Worm (Caenorhabditis elegans): ENCODE data around the gene F11A5.18.

The F11A5.18 gene

DNA sequence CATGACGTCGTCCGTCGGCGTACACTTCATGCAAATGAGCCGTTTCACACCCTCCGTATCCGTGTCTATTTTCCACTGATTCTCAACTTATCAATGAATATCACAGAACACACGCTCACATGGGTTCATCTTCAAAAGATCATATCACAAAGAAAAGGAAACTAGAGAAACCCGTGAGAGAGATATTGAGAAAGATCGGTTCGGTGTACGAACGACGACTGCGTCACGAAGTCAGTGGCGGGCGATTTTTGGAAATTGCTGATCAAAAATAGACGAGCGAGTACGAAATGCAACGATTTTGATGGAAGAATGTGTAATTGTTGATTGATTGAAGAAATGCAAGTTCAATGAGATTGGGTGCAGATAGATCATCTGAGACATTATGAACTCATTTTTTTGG is 10.6 kb downstream of the F11A5.18 start:
- no peak for TF ChIP-seq dao-5 (tag; optimal IDR thresholded peaks at IDR 0.05)
- no peak for TF ChIP-seq W03F9.2 (tag; optimal IDR thresholded peaks at IDR 0.05)
- no peak for TF ChIP-seq him-1 (tag; optimal IDR thresholded peaks at IDR 0.05)

DNA sequence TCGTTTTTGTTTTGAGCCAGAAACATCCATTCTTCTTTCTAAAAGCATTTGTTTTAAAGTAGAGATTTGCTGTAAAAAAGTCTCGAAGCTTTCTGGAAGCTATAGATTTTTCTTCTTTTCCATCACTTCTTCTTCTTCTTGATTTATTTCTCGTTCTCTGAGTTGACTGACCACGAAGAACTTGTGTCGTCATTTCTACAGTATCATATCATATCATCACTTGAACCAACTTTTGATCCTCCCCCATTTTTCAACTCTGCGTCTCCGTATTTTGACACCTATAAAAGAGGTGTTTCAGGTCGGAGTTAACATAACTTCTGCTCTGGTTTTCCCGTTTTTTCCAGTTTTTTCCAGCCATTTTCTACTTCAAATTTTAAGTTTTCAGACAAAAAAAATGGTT is 11.8 kb downstream of the F11A5.18 start, which contains the start of gene F11A5.9:
F11A5.9 (plus strand) TSS at position 386 of the 400 bp plus-strand sequence.
- no peak for TF ChIP-seq dao-5 (tag; optimal IDR thresholded peaks at IDR 0.05)
- no peak for TF ChIP-seq him-1 (tag; optimal IDR thresholded peaks at IDR 0.05)
- TF ChIP-seq W03F9.2 (tag; optimal IDR thresholded peaks at IDR 0.05) = no peak

DNA sequence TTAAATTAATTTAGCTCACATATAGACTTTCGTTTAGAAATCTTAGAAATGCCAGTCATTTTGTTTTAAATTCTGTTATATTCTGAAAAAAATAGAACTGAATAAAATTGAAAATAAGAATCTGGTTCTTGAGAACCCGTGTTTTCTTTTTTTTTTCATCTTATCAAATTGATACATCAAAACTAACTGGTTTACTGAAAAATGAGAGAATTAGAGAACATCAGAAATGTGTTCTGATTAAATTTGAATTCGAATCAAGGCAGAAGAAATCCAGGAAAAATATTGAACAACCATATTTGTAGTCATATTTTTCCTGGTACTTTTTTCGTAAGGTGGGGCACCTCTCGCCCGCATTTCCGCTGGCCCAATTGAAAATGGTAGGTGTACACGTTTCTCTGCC is 15.8 kb downstream of the F11A5.18 start, which contains the start of gene F11A5.15:
F11A5.15 (minus strand) TSS at position 101 of the 400 bp plus-strand sequence.
- TF ChIP-seq him-1 (tag; optimal IDR thresholded peaks at IDR 0.05) (no peak), W03F9.2 (tag; optimal IDR thresholded peaks at IDR 0.05) (no peak), dao-5 (tag; optimal IDR thresholded peaks at IDR 0.05) (no peak)

DNA sequence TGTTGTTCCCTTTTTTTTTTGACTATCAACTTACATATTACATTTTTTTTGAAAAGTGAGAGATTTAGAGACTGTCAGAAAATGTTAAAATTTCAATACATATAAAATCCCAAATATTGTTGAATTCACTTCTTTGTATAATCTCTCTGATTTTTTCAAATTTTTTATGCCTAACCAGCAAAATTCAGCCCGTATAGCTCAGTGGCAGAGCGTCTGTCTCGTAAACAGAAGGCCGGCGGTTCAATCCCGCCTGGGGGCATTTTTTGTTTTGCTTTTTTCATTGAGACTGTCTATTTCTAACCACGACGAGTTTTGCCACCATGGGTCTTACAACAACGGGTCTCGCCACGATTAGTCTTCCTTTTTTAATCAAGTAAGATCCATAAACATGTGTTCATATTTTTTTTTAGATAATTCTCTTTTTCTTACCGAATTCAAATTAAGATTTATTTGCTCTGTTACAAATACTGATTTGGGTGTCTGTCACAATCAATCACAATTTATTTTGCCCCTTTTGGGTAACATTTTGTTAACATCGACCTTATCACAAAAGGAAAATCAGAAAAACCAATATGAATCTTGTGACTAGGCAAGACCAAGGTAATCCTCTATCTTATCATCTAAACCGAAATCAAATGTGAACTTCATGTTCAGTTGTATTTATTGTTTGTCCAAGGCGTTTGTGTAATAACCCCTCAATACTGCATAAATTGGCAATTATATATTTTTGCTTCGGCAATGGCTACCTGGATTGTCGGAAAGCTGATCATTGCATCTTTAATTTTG is 16.4 kb downstream of the F11A5.18 start, which contains the start of gene glc-1:
glc-1 (plus strand) TSS at position 663 of the 786 bp plus-strand sequence.
- TF ChIP-seq him-1 (tag; optimal IDR thresholded peaks at IDR 0.05) = no peak
- TF ChIP-seq dao-5 (tag; optimal IDR thresholded peaks at IDR 0.05) = no peak
- no peak for TF ChIP-seq W03F9.2 (tag; optimal IDR thresholded peaks at IDR 0.05)

DNA sequence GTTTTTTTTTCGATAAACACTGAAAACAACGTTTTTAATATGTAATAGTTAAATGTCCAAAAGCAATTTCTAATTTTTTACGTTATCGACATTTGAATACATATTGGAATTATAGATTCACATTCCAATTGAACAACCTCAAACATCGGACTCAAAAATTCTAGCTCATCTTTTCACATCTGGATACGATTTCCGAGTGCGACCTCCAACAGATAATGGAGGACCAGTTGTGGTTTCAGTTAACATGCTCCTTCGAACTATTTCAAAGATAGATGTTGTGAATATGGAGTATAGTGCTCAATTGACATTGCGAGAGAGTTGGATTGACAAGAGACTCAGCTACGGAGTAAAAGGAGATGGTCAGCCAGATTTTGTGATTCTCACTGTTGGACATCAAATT is 17.3 kb downstream of the F11A5.18 start:
- no peak for TF ChIP-seq dao-5 (tag; optimal IDR thresholded peaks at IDR 0.05)
- TF ChIP-seq him-1 (tag; optimal IDR thresholded peaks at IDR 0.05) = no peak
- no peak for TF ChIP-seq W03F9.2 (tag; optimal IDR thresholded peaks at IDR 0.05)

DNA sequence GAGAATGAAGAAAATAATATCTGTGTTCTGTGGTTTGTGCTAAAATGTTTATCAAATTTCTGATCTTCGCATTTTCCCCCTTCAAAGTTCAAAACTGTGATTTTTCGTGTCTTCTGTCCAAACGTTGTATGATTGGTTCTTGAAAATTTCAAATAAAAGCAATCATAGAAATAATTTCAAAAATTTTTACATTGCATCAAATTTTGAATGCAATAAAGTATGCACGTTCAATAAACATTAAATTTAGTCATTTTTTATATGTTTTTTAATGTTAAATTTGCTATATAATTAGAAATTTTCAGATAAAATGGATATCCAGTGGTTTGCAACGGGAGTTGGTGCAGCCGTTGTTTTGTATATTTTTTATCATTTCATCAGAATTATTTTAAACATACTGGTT is 21.3 kb downstream of the F11A5.18 start, which contains the start of gene stdh-2:
stdh-2 (plus strand) TSS at position 301 of the 400 bp plus-strand sequence.
- no peak for TF ChIP-seq him-1 (tag; optimal IDR thresholded peaks at IDR 0.05)
- no peak for TF ChIP-seq dao-5 (tag; optimal IDR thresholded peaks at IDR 0.05)
- TF ChIP-seq W03F9.2 (tag; optimal IDR thresholded peaks at IDR 0.05) = no peak

DNA sequence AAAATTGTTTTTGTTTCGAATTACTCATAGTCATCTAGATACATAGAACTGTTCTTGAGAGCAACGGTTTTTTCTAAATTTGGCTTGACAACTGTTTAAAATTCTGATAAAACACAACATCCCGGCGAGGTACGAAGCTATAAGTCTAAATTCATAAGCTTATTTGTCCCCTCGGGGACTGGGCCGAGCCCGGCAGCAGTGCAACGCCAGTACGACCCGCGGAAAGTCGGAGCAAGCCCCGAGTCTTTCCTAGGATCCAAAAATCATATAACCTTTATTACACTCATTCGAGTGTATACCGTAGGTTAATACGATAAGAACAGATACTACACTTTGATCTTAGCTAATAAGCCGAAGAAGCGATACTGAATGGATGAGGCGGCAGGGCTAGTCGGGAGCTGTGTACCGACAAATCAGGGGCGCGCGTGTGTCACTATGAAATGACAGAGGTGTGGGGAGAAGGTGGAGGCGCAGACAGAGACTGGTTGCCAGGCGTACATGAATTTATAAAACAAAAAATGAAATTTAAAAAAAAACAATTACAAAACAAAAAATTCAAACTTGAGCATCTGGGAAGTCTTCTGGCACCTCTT is 22.9 kb downstream of the F11A5.18 start:
- no peak for TF ChIP-seq dao-5 (tag; optimal IDR thresholded peaks at IDR 0.05)
- TF ChIP-seq W03F9.2 (tag; optimal IDR thresholded peaks at IDR 0.05) = no peak
- TF ChIP-seq him-1 (tag; optimal IDR thresholded peaks at IDR 0.05) = no peak

DNA sequence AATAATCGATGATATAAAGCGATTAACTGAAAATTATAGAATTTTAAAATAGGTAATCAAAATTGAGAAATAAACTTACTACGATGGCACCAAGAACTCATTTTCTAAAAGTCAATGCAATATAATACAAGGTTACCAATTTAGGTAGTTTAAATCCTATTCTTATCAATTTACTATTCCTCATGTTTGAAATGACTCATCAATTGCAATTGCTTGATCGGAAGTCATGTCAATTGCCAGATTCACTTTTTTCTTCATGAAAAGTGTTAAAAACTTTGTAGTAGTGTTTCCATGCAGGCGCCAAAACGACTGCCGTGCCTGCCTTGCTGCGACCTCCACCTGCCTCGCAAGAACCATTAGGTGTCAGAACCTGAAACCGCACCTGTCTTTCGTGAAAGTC is 23.9 kb downstream of the F11A5.18 start, which contains the start of gene F11A5.13:
F11A5.13 (minus strand) TSS at position 101 of the 400 bp plus-strand sequence.
- TF ChIP-seq him-1 (tag; optimal IDR thresholded peaks at IDR 0.05) (no peak), dao-5 (tag; optimal IDR thresholded peaks at IDR 0.05) (no peak), W03F9.2 (tag; optimal IDR thresholded peaks at IDR 0.05) (no peak)

DNA sequence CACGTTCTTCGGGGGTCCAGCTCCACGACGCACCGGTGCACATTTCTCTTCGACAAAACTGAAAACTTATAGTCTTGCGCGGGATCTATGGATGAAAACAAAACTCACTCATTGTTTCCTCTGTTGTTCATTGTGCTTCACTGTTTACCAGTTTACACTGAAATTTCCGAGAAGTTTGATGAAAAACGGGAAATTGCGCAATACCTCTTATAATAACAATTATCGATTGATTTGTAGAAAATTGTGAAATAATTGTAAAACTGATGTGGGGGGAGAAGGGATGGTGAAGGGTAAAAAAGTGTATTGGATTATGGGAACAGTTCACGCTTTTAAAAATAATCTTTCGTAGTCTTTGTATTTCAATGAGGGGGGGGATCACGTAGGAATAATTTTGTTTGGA is 26.7 kb downstream of the F11A5.18 start:
- TF ChIP-seq W03F9.2 (tag; optimal IDR thresholded peaks at IDR 0.05) = no peak
- TF ChIP-seq dao-5 (tag; optimal IDR thresholded peaks at IDR 0.05) = no peak
- no peak for TF ChIP-seq him-1 (tag; optimal IDR thresholded peaks at IDR 0.05)

DNA sequence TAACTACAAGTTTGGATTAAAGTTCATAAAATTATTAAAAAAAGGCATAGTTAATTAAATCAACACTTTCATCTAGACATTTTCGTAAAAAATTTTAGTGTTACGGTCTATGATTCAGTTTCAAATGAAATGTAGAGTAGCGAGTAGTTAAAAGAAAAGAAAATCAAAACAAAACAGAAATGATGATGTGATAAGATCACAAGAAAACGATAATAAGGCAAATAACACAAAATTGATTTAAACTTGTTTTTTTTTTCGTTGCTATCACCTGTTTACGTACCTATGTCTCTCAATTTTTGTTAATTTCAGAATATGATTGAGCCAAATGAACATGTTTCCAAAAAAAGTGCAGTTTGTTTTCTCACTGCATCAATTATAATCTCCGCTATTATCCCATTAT is 27.2 kb downstream of the F11A5.18 start, which contains the start of the genes F21H7.2 and F21H7.12:
F21H7.2 (minus strand) TSS at position 101 of the 400 bp plus-strand sequence.
F21H7.12 (plus strand) TSS at position 270 of the 400 bp plus-strand sequence.
- TF ChIP-seq him-1 (tag; optimal IDR thresholded peaks at IDR 0.05) = no peak
- no peak for TF ChIP-seq dao-5 (tag; optimal IDR thresholded peaks at IDR 0.05)
- TF ChIP-seq W03F9.2 (tag; optimal IDR thresholded peaks at IDR 0.05) = no peak

DNA sequence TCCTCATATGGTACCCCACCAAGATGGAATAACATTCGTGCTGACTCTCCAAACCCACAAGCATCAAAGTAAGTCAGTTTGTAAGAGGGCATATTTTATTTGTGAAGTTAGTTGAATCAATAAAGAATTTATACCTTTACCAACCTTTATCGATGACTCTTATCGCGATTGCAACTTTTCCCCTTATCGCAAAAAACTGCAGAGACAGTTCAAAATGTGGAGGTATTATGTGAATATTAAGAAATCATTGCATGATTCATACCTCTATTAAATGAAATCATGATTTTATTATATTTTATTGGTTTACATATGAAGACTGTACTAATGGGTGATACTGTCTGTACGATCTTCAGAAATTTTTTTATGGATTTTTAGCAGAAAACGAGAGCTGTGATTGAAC is 29.5 kb downstream of the F11A5.18 start, which contains the start of gene gst-22:
gst-22 (minus strand) TSS at position 103 of the 400 bp plus-strand sequence.
- TF ChIP-seq W03F9.2 (tag; optimal IDR thresholded peaks at IDR 0.05) (no peak), dao-5 (tag; optimal IDR thresholded peaks at IDR 0.05) (no peak), him-1 (tag; optimal IDR thresholded peaks at IDR 0.05) (no peak)

DNA sequence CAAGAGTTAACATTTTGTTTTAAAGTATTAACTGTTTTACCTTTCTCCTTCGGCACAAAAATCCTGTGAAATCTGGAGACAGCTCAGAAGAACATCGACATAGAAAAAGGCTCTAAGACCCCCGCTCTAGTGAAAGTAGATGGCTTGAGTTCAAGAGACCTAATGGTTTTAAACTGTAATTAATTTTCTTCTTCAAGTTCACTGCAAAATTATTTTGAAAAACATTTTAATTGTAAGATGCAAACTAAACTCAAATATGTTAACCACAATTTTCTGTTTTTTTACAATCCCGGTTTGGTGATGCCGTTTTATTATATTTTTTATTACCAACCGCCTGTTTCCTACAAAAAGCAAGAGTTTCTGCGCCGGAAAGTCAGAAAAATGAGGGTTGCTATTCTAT is 30.9 kb downstream of the F11A5.18 start, which contains the start of gene clec-233:
clec-233 (plus strand) TSS at position 301 of the 400 bp plus-strand sequence.
- no peak for TF ChIP-seq dao-5 (tag; optimal IDR thresholded peaks at IDR 0.05)
- no peak for TF ChIP-seq W03F9.2 (tag; optimal IDR thresholded peaks at IDR 0.05)
- no peak for TF ChIP-seq him-1 (tag; optimal IDR thresholded peaks at IDR 0.05)

DNA sequence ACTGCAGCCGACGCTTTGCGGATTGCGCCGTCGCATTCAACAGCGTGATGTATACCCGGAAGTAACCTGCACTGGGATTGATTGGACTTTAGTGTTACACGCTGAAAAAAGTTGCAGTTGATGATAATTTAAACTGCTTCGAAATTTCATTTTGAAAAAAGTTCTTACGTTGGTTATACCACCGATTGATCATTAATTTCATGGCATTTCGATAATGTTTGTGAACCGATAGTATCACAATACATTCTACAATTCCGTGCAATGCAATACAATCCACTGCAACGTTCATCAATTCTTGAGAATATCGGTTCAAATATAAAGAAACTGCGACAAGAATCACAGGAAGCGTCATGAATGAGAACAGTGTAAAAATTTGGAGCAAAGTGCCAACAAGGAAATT is 32.4 kb downstream of the F11A5.18 start, which contains the start of gene F21H7.3:
F21H7.3 (minus strand) TSS at position 101 of the 400 bp plus-strand sequence.
- TF ChIP-seq dao-5 (tag; optimal IDR thresholded peaks at IDR 0.05) = no peak
- no peak for TF ChIP-seq him-1 (tag; optimal IDR thresholded peaks at IDR 0.05)
- TF ChIP-seq W03F9.2 (tag; optimal IDR thresholded peaks at IDR 0.05) = no peak

DNA sequence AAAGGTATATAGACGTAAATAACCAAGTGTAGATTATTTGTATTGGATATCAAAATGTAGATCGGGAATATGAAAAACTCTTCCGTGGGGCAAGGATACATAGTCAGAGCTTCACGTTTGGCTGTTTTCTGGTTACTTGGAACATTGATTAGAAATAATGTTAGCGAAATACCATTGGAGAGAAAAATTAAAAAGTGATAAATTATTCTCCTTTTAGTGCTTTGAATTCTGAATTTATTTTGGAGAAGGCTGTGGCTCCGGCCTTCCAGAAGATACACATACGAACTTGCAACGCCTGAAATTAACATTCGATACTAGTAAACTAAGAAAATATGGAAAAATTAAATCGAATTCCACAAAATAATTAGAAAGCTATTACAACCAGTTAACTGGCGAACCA is 32.9 kb downstream of the F11A5.18 start, which contains the start of gene srh-98:
srh-98 (minus strand) TSS at position 101 of the 400 bp plus-strand sequence.
- TF ChIP-seq him-1 (tag; optimal IDR thresholded peaks at IDR 0.05) (no peak), W03F9.2 (tag; optimal IDR thresholded peaks at IDR 0.05) (no peak), dao-5 (tag; optimal IDR thresholded peaks at IDR 0.05) (no peak)

All from whole organism, L4/young adult.